Fruit fly (Drosophila melanogaster) whole organism, embryonic: ENCODE measurements around the gene PGRP-LF.
A peak's percentile ranks its signal among the peaks of the same experiment; 100 is the strongest.

ENCODE experiments used
- Awh ChIP-seq: fragments of 200-800 bp; sonication (Bioruptor generic); IDR thresholded peaks from 2 replicates; pipeline ENCODE4, ENCODE4 v1.3.6; 2022; ENCODE audit warnings: missing biosample characterization, missing genetic modification characterization
- CG10462 ChIP-seq: fragments of 200-800 bp; sonication (Bioruptor generic); optimal IDR thresholded peaks from 2 replicates; lab custom pipeline; 2016; ENCODE audit warnings: missing biosample characterization, missing genetic modification characterization
- CG10543 ChIP-seq: fragments of 200-800 bp; sonication (Bioruptor generic); optimal IDR thresholded peaks from 3 replicates; lab custom pipeline; 2017; ENCODE audit warnings: missing biosample characterization, mild to moderate bottlenecking, missing genetic modification characterization, moderate library complexity
- CG10654 ChIP-seq: fragments of 200-800 bp; sonication (Bioruptor generic); optimal IDR thresholded peaks from 2 replicates; lab custom pipeline; 2016; ENCODE audit warnings: missing biosample characterization, missing genetic modification characterization
- CG12155 ChIP-seq: fragments of 200-800 bp; sonication (Bioruptor generic); optimal IDR thresholded peaks from 3 replicates; lab custom pipeline; 2016; ENCODE audit warnings: missing biosample characterization, missing genetic modification characterization
- CG12659 ChIP-seq: fragments of 200-800 bp; sonication (Bioruptor generic); optimal IDR thresholded peaks from 3 replicates; lab custom pipeline; 2017; ENCODE audit warnings: mild to moderate bottlenecking, missing biosample characterization, missing genetic modification reagents, missing genetic modification characterization
- CG1647 ChIP-seq: fragments of 200-800 bp; sonication (Bioruptor generic); optimal IDR thresholded peaks from 3 replicates; lab custom pipeline; 2016; ENCODE audit warnings: missing biosample characterization, missing genetic modification characterization
- CG16863 ChIP-seq: fragments of 200-800 bp; sonication (Bioruptor generic); optimal IDR thresholded peaks from 3 replicates; lab custom pipeline; 2016; ENCODE audit warnings: missing biosample characterization, missing genetic modification characterization
- CG18599 ChIP-seq: fragments of 200-800 bp; sonication (Bioruptor generic); optimal IDR thresholded peaks from 3 replicates; lab custom pipeline; 2017; ENCODE audit warnings: missing biosample characterization, missing genetic modification characterization, mild to moderate bottlenecking, moderate library complexity, missing genetic modification reagents
- CG31224 ChIP-seq: fragments of 200-800 bp; sonication (Bioruptor generic); IDR thresholded peaks from 2 replicates; pipeline ENCODE4 v1.3.6; 2022; ENCODE audit warnings: missing biosample characterization, missing genetic modification characterization
- CG3281 ChIP-seq: fragments of 200-800 bp; sonication (Bioruptor generic); optimal IDR thresholded peaks from 3 replicates; lab custom pipeline; 2017; ENCODE audit warnings: missing biosample characterization, mild to moderate bottlenecking, missing genetic modification characterization
- CG3407 ChIP-seq: fragments of 200-800 bp; sonication (Bioruptor generic); optimal IDR thresholded peaks from 2 replicates; lab custom pipeline; 2018; ENCODE audit warnings: missing biosample characterization, mild to moderate bottlenecking, missing genetic modification characterization
- CG4404 ChIP-seq: fragments of 200-800 bp; sonication (Bioruptor generic); IDR thresholded peaks from 2 replicates; pipeline ENCODE4 v1.3.6; 2022; ENCODE audit warnings: missing biosample characterization, missing genetic modification characterization
- CG4730 ChIP-seq: fragments of 200-800 bp; sonication (Bioruptor generic); IDR thresholded peaks from 2 replicates; pipeline ENCODE4 v1.3.6; 2022; ENCODE audit warnings: missing biosample characterization, missing genetic modification characterization
- CG7556 ChIP-seq: fragments of 200-800 bp; sonication (Bioruptor generic); optimal IDR thresholded peaks from 2 replicates; lab custom pipeline; 2017; ENCODE audit warnings: missing biosample characterization, mild to moderate bottlenecking, missing genetic modification characterization
- CG9609 ChIP-seq: fragments of 200-800 bp; sonication (Bioruptor generic); optimal IDR thresholded peaks from 3 replicates; lab custom pipeline; 2016; ENCODE audit warnings: missing biosample characterization, missing genetic modification characterization
- CkIIα-i1 ChIP-seq: fragments of 200-800 bp; sonication (Bioruptor generic); IDR thresholded peaks from 2 replicates; pipeline ENCODE4 v1.3.6; 2022; ENCODE audit warnings: missing biosample characterization, missing genetic modification characterization
- Dbx ChIP-seq: fragments of 200-800 bp; sonication (Bioruptor generic); IDR thresholded peaks from 3 replicates; pipeline ENCODE4 v1.3.6; 2022; ENCODE audit warnings: missing biosample characterization, missing genetic modification characterization
- Dref ChIP-seq: fragments of 200-800 bp; sonication (Bioruptor generic); IDR thresholded peaks from 2 replicates; pipeline ENCODE4 v1.3.6; 2022; ENCODE audit warnings: missing biosample characterization, missing genetic modification characterization
- Drgx ChIP-seq: fragments of 200-800 bp; sonication (Bioruptor generic); IDR thresholded peaks from 2 replicates; pipeline ENCODE4 v1.3.6; 2022; ENCODE audit warnings: missing biosample characterization, missing genetic modification characterization
- HHEX ChIP-seq: fragments of 200-800 bp; sonication (Bioruptor generic); optimal IDR thresholded peaks from 3 replicates; lab custom pipeline; 2017; ENCODE audit warnings: missing biosample characterization, mild to moderate bottlenecking, missing genetic modification characterization, missing genetic modification reagents
- HLH3B ChIP-seq: fragments of 200-800 bp; sonication (Bioruptor generic); IDR thresholded peaks from 2 replicates; pipeline ENCODE4 v1.3.6; 2022; ENCODE audit warnings: missing biosample characterization, missing genetic modification characterization
- Hr51 ChIP-seq, 2 experiments: fragments of 200-800 bp; sonication (Bioruptor generic); optimal IDR thresholded peaks; 2 replicates in 1 of 2; 3 replicates in 1 of 2; lab custom pipeline; 2016 to 2018; ENCODE audit warnings: missing biosample characterization in 2 of 2, missing genetic modification characterization in 2 of 2, mild to moderate bottlenecking in 1 of 2, moderate library complexity in 1 of 2
- Hr78 ChIP-seq, 2 experiments: fragments of 200-800 bp in 1 of 2; fragments of >200 bp in 1 of 2; sonication (Bioruptor generic) in 1 of 2; optimal IDR thresholded peaks; 2 replicates each; lab custom pipeline; 2017 to 2019; ENCODE audit warnings: missing biosample characterization in 2 of 2, missing genetic modification characterization in 2 of 2, mild to moderate bottlenecking in 1 of 2, moderate library complexity in 1 of 2
- Lpt ChIP-seq: fragments of >200 bp; optimal IDR thresholded peaks from 2 replicates; lab custom pipeline; 2018; ENCODE audit warnings: missing biosample characterization, missing genetic modification characterization
- Nf-YC ChIP-seq: fragments of 200-800 bp; optimal IDR thresholded peaks from 3 replicates; lab custom pipeline; 2019; ENCODE audit warnings: missing biosample characterization, mild to moderate bottlenecking, missing genetic modification characterization, moderate library complexity
- bcd ChIP-seq: fragments of 200-800 bp; sonication (Bioruptor generic); optimal IDR thresholded peaks from 2 replicates; lab custom pipeline; 2017; ENCODE audit warnings: missing biosample characterization, mild to moderate bottlenecking, missing genetic modification characterization
- bowl ChIP-seq: fragments of 200-800 bp; sonication (Bioruptor generic); IDR thresholded peaks from 2 replicates; pipeline ENCODE4 v1.3.6; 2022; ENCODE audit warnings: missing biosample characterization, missing genetic modification characterization
- chif ChIP-seq, 2 experiments: fragments of 200-800 bp; sonication (Bioruptor generic); optimal IDR thresholded peaks; 3 replicates each; lab custom pipeline; 2016; ENCODE audit warnings: missing biosample characterization in 2 of 2, missing genetic modification characterization in 2 of 2
- chm ChIP-seq: fragments of 200-800 bp; sonication (Bioruptor generic); IDR thresholded peaks from 2 replicates; pipeline ENCODE4 v1.3.6; 2022; ENCODE audit warnings: missing biosample characterization, missing genetic modification characterization
- ci ChIP-seq: fragments of 200-800 bp; sonication (Bioruptor generic); IDR thresholded peaks from 3 replicates; pipeline ENCODE4 v1.3.6; 2022; ENCODE audit warnings: missing biosample characterization, missing genetic modification characterization
- danr ChIP-seq: fragments of 200-800 bp; sonication (Bioruptor generic); IDR thresholded peaks from 2 replicates; pipeline ENCODE4 v1.3.6; 2022; ENCODE audit warnings: missing biosample characterization, missing genetic modification characterization
- dimm ChIP-seq: fragments of 200-800 bp; sonication (Bioruptor generic); IDR thresholded peaks from 2 replicates; pipeline ENCODE4 v1.3.6; 2022; ENCODE audit warnings: missing biosample characterization, missing genetic modification characterization
- dpn ChIP-seq, 2 experiments: fragments of 200-800 bp; sonication (Bioruptor generic); optimal IDR thresholded peaks; 3 replicates each; lab custom pipeline; 2016; ENCODE audit warnings: missing biosample characterization in 2 of 2, missing genetic modification characterization in 2 of 2
- gfzf ChIP-seq: fragments of 200-800 bp; sonication (Bioruptor generic); optimal IDR thresholded peaks from 2 replicates; lab custom pipeline; 2016; ENCODE audit warnings: missing biosample characterization, mild to moderate bottlenecking, missing genetic modification characterization, moderate library complexity
- hb ChIP-seq: fragments of 200-800 bp; sonication (Bioruptor generic); IDR thresholded peaks from 3 replicates; pipeline ENCODE4 v1.3.6; 2022; ENCODE audit warnings: missing biosample characterization, missing genetic modification characterization; ENCODE audit not compliant: partially characterized antibody
- jing ChIP-seq: fragments of 200-800 bp; sonication (Bioruptor generic); optimal IDR thresholded peaks from 2 replicates; lab custom pipeline; 2018; ENCODE audit warnings: missing biosample characterization, mild to moderate bottlenecking, missing genetic modification characterization
- jumu ChIP-seq: fragments of 200-800 bp; sonication (Bioruptor generic); optimal IDR thresholded peaks from 3 replicates; lab custom pipeline; 2016; ENCODE audit warnings: missing biosample characterization, missing genetic modification characterization
- knrl ChIP-seq: fragments of 200-800 bp; sonication (Bioruptor generic); IDR thresholded peaks from 3 replicates; pipeline ENCODE4 v1.3.6; 2022; ENCODE audit warnings: missing biosample characterization, missing genetic modification characterization; ENCODE audit not compliant: partially characterized antibody
- maf-S ChIP-seq: fragments of 200-800 bp; sonication (Bioruptor generic); optimal IDR thresholded peaks from 2 replicates; lab custom pipeline; 2016; ENCODE audit warnings: missing biosample characterization, missing genetic modification characterization
- nom ChIP-seq: fragments of 200-800 bp; sonication (Bioruptor generic); optimal IDR thresholded peaks from 2 replicates; lab custom pipeline; 2017; ENCODE audit warnings: missing biosample characterization, missing genetic modification characterization, mild to moderate bottlenecking, moderate library complexity, missing genetic modification reagents
- run ChIP-seq: fragments of 200-800 bp; sonication (Bioruptor generic); optimal IDR thresholded peaks from 3 replicates; lab custom pipeline; 2018; ENCODE audit warnings: missing biosample characterization, mild to moderate bottlenecking, missing genetic modification characterization
- salm ChIP-seq: fragments of 200-800 bp; sonication (Bioruptor generic); optimal IDR thresholded peaks from 2 replicates; lab custom pipeline; 2018; ENCODE audit warnings: missing biosample characterization, mild to moderate bottlenecking, missing genetic modification characterization
- sisA ChIP-seq: fragments of 200-800 bp; sonication (Bioruptor generic); IDR thresholded peaks from 2 replicates; pipeline ENCODE4 v1.3.6; 2022; ENCODE audit warnings: missing biosample characterization, missing genetic modification characterization
- sr ChIP-seq: fragments of 200-800 bp; sonication (Bioruptor generic); IDR thresholded peaks from 3 replicates; pipeline ENCODE4 v1.3.6; 2022; ENCODE audit warnings: missing biosample characterization, missing genetic modification characterization
- stwl ChIP-seq: fragments of 200-800 bp; sonication (Bioruptor generic); optimal IDR thresholded peaks from 3 replicates; lab custom pipeline; 2018; ENCODE audit warnings: missing biosample characterization, mild to moderate bottlenecking, missing genetic modification characterization, moderate library complexity
- tin ChIP-seq: fragments of 200-800 bp; sonication (Bioruptor generic); optimal IDR thresholded peaks from 3 replicates; lab custom pipeline; 2016; ENCODE audit warnings: missing biosample characterization, missing genetic modification characterization
- tio ChIP-seq: fragments of 200-800 bp; sonication (Bioruptor generic); optimal IDR thresholded peaks from 2 replicates; lab custom pipeline; 2017; ENCODE audit warnings: missing biosample characterization, missing genetic modification characterization, inconsistent platforms
- z ChIP-seq: fragments of 200-800 bp; sonication (Bioruptor generic); IDR thresholded peaks from 3 replicates; pipeline ENCODE4 v1.3.6; 2022; ENCODE audit warnings: missing biosample characterization, missing genetic modification characterization

PGRP-LF gene

DNA sequence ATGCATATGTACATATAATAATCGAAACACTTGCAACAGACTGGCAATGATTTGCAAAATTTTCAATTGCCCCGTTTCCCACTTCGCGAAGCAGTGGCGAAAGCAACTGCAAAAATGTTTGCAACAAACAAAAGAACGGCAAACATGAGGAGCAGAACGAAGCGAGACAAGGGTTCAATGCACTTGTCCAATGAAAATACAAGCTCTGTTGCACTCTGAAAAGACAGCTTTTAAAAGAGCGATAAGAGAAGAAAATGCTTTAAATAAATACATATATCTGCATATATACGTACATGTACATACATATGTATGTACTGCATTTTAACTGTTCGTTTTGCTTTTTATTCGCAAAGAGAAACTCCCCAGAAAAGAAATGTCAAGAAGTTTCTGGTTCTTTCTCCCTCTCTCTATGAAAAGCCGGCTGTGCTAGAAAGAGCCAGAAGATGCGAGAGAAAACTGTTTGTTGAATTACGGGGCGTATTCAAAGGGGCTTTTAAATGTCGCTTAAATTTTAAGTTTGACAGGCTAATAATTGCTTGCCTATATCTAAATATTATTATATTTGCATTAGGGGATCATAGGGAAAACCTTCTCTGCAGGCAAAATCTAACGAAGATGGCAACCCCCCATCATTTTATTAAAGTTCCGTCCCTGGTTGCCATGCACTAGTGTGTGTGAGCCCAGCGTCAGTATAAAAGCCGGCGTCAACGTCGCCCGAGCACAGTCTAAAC lies 34.1 kb downstream of the PGRP-LF start, which contains the start of gene Hsp27 (continued):
- TF ChIP-seq hb: no peak
- peak; percentile 74 for TF ChIP-seq CG10543 (GFP tag; lab: Kevin White, UChicago)
- peak; percentile 100 for TF ChIP-seq Drgx (GFP tag; lab: Robert Waterston, UW)
- TF ChIP-seq chm: peak; percentile 98
- peak; percentile 99 for TF ChIP-seq Awh (GFP tag; lab: Robert Waterston, UW)
- peak; percentile 99 for TF ChIP-seq ci (GFP tag; lab: Robert Waterston, UW)
- peak; percentile 96 for TF ChIP-seq jing (GFP tag; lab: Kevin White, UChicago)
- TF ChIP-seq gfzf (GFP tag; lab: Kevin White, UChicago): no peak
- peak; percentile 82 for TF ChIP-seq CkIIα-i1 (GFP tag; lab: Robert Waterston, UW)
- TF ChIP-seq sisA (GFP tag; lab: Robert Waterston, UW): peak; percentile 99
- peak; percentile 78; the same call in 2 of the 3 replicates for TF ChIP-seq z (GFP tag; lab: Robert Waterston, UW)
- peak; percentile 98 for TF ChIP-seq CG4730
- peak; percentile 99 for TF ChIP-seq HLH3B (GFP tag; lab: Robert Waterston, UW)
- peak; percentile 97 for TF ChIP-seq Dbx (GFP tag; lab: Robert Waterston, UW)
- peak; percentile 48; the same call in 2 of the 3 replicates for TF ChIP-seq knrl (GFP tag; lab: Robert Waterston, UW)
- TF ChIP-seq jumu (GFP tag; lab: Kevin White, UChicago): peak; percentile 96
- TF ChIP-seq danr (GFP tag; lab: Robert Waterston, UW): peak; percentile 97
- TF ChIP-seq maf-S (GFP tag; lab: Kevin White, UChicago): peak; percentile 91
- peak; percentile 97 for TF ChIP-seq sr (GFP tag; lab: Robert Waterston, UW)
- peak; percentile 97 for TF ChIP-seq CG3281
- peak; percentile 87 for TF ChIP-seq CG16863 (GFP tag; lab: Kevin White, UChicago)
- TF ChIP-seq CG9609 (GFP tag; lab: Kevin White, UChicago): peak; percentile 88
- no peak for TF ChIP-seq Lpt
- TF ChIP-seq dpn (GFP tag; optimal IDR thresholded peaks at IDR 0.05; lab: Kevin White, UChicago): peak; percentile 96 to 98
- TF ChIP-seq bowl (GFP tag; lab: Robert Waterston, UW): peak; percentile 92
- peak; percentile 98 for TF ChIP-seq nom (GFP tag; lab: Kevin White, UChicago)
- TF ChIP-seq CG1647 (GFP tag; lab: Kevin White, UChicago): peak; percentile 97
- TF ChIP-seq Nf-YC (tag; lab: Kevin White, UChicago): peak; percentile 82
- TF ChIP-seq bcd (GFP tag; lab: Kevin White, UChicago): peak; percentile 99
- peak; percentile 91 to 97 for TF ChIP-seq Hr51 (GFP tag; optimal IDR thresholded peaks at IDR 0.05; lab: Kevin White, UChicago)
- peak; percentile 96 for TF ChIP-seq CG31224
- TF ChIP-seq CG7556 (GFP tag; lab: Kevin White, UChicago): peak; percentile 98
- TF ChIP-seq CG12659 (GFP tag; lab: Kevin White, UChicago): peak; percentile 97
- peak; percentile 98 for TF ChIP-seq CG18599 (GFP tag; lab: Kevin White, UChicago)
- peak; percentile 98 for TF ChIP-seq CG10654
- TF ChIP-seq tio (GFP tag; lab: Kevin White, UChicago): peak; percentile 97
- TF ChIP-seq CG12155 (GFP tag; lab: Kevin White, UChicago): peak; percentile 96
- peak; percentile 97 for TF ChIP-seq HHEX (GFP tag; lab: Kevin White, UChicago)
- peak; percentile 98 for TF ChIP-seq CG3407
- TF ChIP-seq CG10462 (GFP tag; lab: Kevin White, UChicago): peak; percentile 95
- TF ChIP-seq Hr78 (GFP tag; optimal IDR thresholded peaks at IDR 0.05; lab: Kevin White, UChicago): peak in 1 of 2 experiments; percentile 92
- peak; percentile 65 for TF ChIP-seq stwl (tag; lab: Kevin White, UChicago)
- peak; percentile 99 for TF ChIP-seq CG4404 (GFP tag; lab: Robert Waterston, UW)
- peak; percentile 97 for TF ChIP-seq salm (tag; lab: Kevin White, UChicago)
- peak; percentile 91 for TF ChIP-seq dimm
- peak; percentile 98 for TF ChIP-seq tin (GFP tag; lab: Kevin White, UChicago)
- TF ChIP-seq chif (GFP tag; optimal IDR thresholded peaks at IDR 0.05; lab: Kevin White, UChicago): peak; percentile 88 to 92
- peak; percentile 95 for TF ChIP-seq run (tag; lab: Kevin White, UChicago)
- peak; percentile 40 for TF ChIP-seq Dref (GFP tag; lab: Robert Waterston, UW)
